Fruit fly (Drosophila melanogaster): ENCODE results near the gene pasi1.

dm6 chr3R:17821744-17822143 lies 26.9 kb downstream of the pasi1 start:
- TF ChIP-seq bbx (GFP tag; IDR thresholded peaks at IDR 0.05; ENCODE audit: partially characterized antibody) (no peak), mam (GFP tag; optimal IDR thresholded peaks at IDR 0.05) (no peak), CG8478 (optimal IDR thresholded peaks at IDR 0.05) (no peak), kay (GFP tag; optimal IDR thresholded peaks at IDR 0.05) (no peak), CG6689 (GFP tag; IDR thresholded peaks at IDR 0.05) (no peak), CG17568 (GFP tag; optimal IDR thresholded peaks at IDR 0.05) (no peak), CG15696 (tag; optimal IDR thresholded peaks at IDR 0.05) (no peak)

Data from whole organism, embryonic.